Worm (Caenorhabditis elegans) whole organism, L4/young adult: Measurements from ENCODE around the gene mig-21.

ENCODE experiments used
- W03F9.2 ChIP-seq: fragments of 150-350 bp; optimal IDR thresholded peaks from 2 replicates; lab custom pipeline; 2014; ENCODE audit warnings: missing biosample characterization, missing genetic modification characterization
- dao-5 ChIP-seq: sonication (generic microtip); optimal IDR thresholded peaks from 2 replicates; lab custom pipeline; 2016; ENCODE audit warnings: missing genotype, missing genetic modification characterization, moderate library complexity, missing compliant biosample characterization
- him-1 ChIP-seq: sonication (generic microtip); optimal IDR thresholded peaks from 2 replicates; lab custom pipeline; 2016; ENCODE audit warnings: missing genotype, missing genetic modification reagents, missing genetic modification characterization, missing compliant biosample characterization

Gene mig-21

ce11 chrIII:5843662-5844061 lies 34.5 kb downstream of the mig-21 start:
- TF ChIP-seq W03F9.2 (tag; lab: Kevin White, UChicago): no peak

ce11 chrIII:5842920-5843319 lies 35.3 kb downstream of the mig-21 start:
- TF ChIP-seq him-1 (tag; lab: Kevin White, UChicago) (no peak), dao-5 (no peak)

ce11 chrIII:5841676-5842075 lies 36.5 kb downstream of the mig-21 start:
- TF ChIP-seq dao-5 (no peak), W03F9.2 (tag; lab: Kevin White, UChicago) (no peak), him-1 (tag; lab: Kevin White, UChicago) (no peak)

ce11 chrIII:5840815-5841573 lies 37.2 kb downstream of the mig-21 start:
- TF ChIP-seq dao-5 (no peak), W03F9.2 (tag; lab: Kevin White, UChicago) (no peak), him-1 (tag; lab: Kevin White, UChicago) (no peak)

- TF ChIP-seq him-1 (tag; lab: Kevin White, UChicago): no peak
- no peak for TF ChIP-seq dao-5
- no peak for TF ChIP-seq W03F9.2 (tag; lab: Kevin White, UChicago)
Observed at ce11 chrIII:5840277-5840676, 37.9 kb downstream of the mig-21 start.

- TF ChIP-seq him-1 (tag; lab: Kevin White, UChicago) (no peak), dao-5 (no peak), W03F9.2 (tag; lab: Kevin White, UChicago) (no peak)
Observed at ce11 chrIII:5839598-5839997, 38.6 kb downstream of the mig-21 start.

- TF ChIP-seq W03F9.2 (tag; lab: Kevin White, UChicago) (no peak), him-1 (tag; lab: Kevin White, UChicago) (no peak), dao-5 (no peak)
Observed at ce11 chrIII:5839147-5839546, 39.0 kb downstream of the mig-21 start.

ce11 chrIII:5838159-5839046 lies 39.8 kb downstream of the mig-21 start:
- TF ChIP-seq him-1 (tag; lab: Kevin White, UChicago): no peak
- no peak for TF ChIP-seq dao-5
- no peak for TF ChIP-seq W03F9.2 (tag; lab: Kevin White, UChicago)

- no peak for TF ChIP-seq him-1 (tag; lab: Kevin White, UChicago)
- TF ChIP-seq W03F9.2 (tag; lab: Kevin White, UChicago): no peak
- TF ChIP-seq dao-5: no peak
Observed at ce11 chrIII:5836816-5837215, 41.4 kb downstream of the mig-21 start, which contains the start of gene W04D12.1. Gene W04D12.1 (plus strand): TSS chrIII:5836926.

- TF ChIP-seq dao-5: no peak
- TF ChIP-seq W03F9.2 (tag; lab: Kevin White, UChicago): no peak
- no peak for TF ChIP-seq him-1 (tag; lab: Kevin White, UChicago)
Observed at ce11 chrIII:5836261-5836660, 41.9 kb downstream of the mig-21 start.

- TF ChIP-seq W03F9.2 (tag; lab: Kevin White, UChicago) (no peak), him-1 (tag; lab: Kevin White, UChicago) (no peak), dao-5 (no peak)
Observed at ce11 chrIII:5835163-5835871, 42.9 kb downstream of the mig-21 start.

ce11 chrIII:5834663-5835062 lies 43.5 kb downstream of the mig-21 start:
- TF ChIP-seq dao-5 (no peak), W03F9.2 (tag; lab: Kevin White, UChicago) (no peak), him-1 (tag; lab: Kevin White, UChicago) (no peak)

- no peak for TF ChIP-seq dao-5
- no peak for TF ChIP-seq W03F9.2 (tag; lab: Kevin White, UChicago)
- TF ChIP-seq him-1 (tag; lab: Kevin White, UChicago): no peak
Observed at ce11 chrIII:5834053-5834452, 44.1 kb downstream of the mig-21 start, which contains the start of gene R12B2.6. Gene R12B2.6 (minus strand): TSS chrIII:5834153.
